Worm (Caenorhabditis elegans) whole organism, L3 larva: ENCODE data around the gene pezo-1.

Source experiments
- mdl-1 ChIP-seq: fragments of 150-350 bp; optimal IDR thresholded peaks from 2 replicates; lab custom pipeline; 2014; ENCODE audit warnings: missing biosample characterization, missing genetic modification characterization
- nhr-77 ChIP-seq: fragments of 150-350 bp; optimal IDR thresholded peaks from 2 replicates; lab custom pipeline; 2014; ENCODE audit warnings: missing biosample characterization, missing genetic modification characterization
- zag-1 ChIP-seq: fragments of 150-350 bp; optimal IDR thresholded peaks from 2 replicates; lab custom pipeline; 2014; ENCODE audit warnings: missing biosample characterization, missing genetic modification characterization
- ztf-11 ChIP-seq: fragments of 150-350 bp; optimal IDR thresholded peaks from 2 replicates; lab custom pipeline; 2014; ENCODE audit warnings: missing biosample characterization, missing genetic modification characterization

DNA sequence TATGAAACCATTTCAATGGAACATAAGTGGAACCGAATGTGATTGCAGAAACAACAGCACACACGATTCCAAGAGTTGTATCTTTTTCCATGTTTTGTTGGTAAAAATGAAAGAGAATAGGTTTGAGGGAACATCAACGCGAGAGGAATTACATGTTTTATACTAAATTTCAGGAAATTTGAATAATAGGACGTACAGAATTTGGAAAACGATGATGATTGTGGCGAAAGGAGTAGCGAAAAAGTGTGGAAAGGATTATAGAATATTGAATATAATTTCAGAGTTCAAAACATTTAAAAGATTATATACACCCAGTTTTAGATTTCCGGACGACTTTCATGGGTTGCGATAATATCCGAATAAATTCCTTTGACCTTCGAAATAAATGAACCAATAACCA, 57.3 kb downstream of the pezo-1 start, which contains the start of gene F49C12.6:
- TF ChIP-seq mdl-1 = no peak
- no peak for TF ChIP-seq nhr-77
- TF ChIP-seq zag-1 (tag; lab: Kevin White, UChicago) = no peak
- TF ChIP-seq ztf-11 (tag; lab: Kevin White, UChicago) = no peak
